Fruit fly (Drosophila melanogaster) whole organism, embryonic: ENCODE measurements around the gene CG42728.

Experiments used
- Aef1 ChIP-seq: fragments of 200-800 bp; sonication (Bioruptor generic); IDR thresholded peaks from 3 replicates; pipeline ENCODE4 v1.3.6; 2022; ENCODE audit warnings: missing biosample characterization, missing genetic modification characterization
- Atf-2 ChIP-seq: fragments of 200-800 bp; sonication (Bioruptor generic); optimal IDR thresholded peaks from 2 replicates; lab custom pipeline; 2016; ENCODE audit warnings: missing biosample characterization, missing genetic modification characterization
- B-H2 ChIP-seq: fragments of 200-800 bp; sonication (Bioruptor generic); optimal IDR thresholded peaks from 2 replicates; lab custom pipeline; 2018; ENCODE audit warnings: missing biosample characterization, mild to moderate bottlenecking, missing genetic modification characterization
- CG10543 ChIP-seq: fragments of 200-800 bp; sonication (Bioruptor generic); optimal IDR thresholded peaks from 3 replicates; lab custom pipeline; 2017; ENCODE audit warnings: missing biosample characterization, mild to moderate bottlenecking, missing genetic modification characterization, moderate library complexity
- CG10979 ChIP-seq: fragments of 200-800 bp; sonication (Bioruptor generic); optimal IDR thresholded peaks from 2 replicates; lab custom pipeline; 2018; ENCODE audit warnings: missing biosample characterization, mild to moderate bottlenecking, missing genetic modification characterization, moderate library complexity
- CG11085 ChIP-seq: fragments of 200-800 bp; sonication (Bioruptor generic); IDR thresholded peaks from 2 replicates; pipeline ENCODE4 v1.3.6; 2022; ENCODE audit warnings: missing biosample characterization, missing genetic modification characterization
- CG13894 ChIP-seq: fragments of 200-800 bp; sonication (Bioruptor generic); optimal IDR thresholded peaks from 3 replicates; lab custom pipeline; 2018; ENCODE audit warnings: missing biosample characterization, mild to moderate bottlenecking, missing genetic modification characterization, moderate library complexity
- CG15011 ChIP-seq: fragments of 200-800 bp; sonication (Bioruptor generic); optimal IDR thresholded peaks from 3 replicates; lab custom pipeline; 2018; ENCODE audit warnings: missing biosample characterization, mild to moderate bottlenecking, missing genetic modification characterization
- CG17359 ChIP-seq: fragments of 200-800 bp; sonication (Bioruptor generic); optimal IDR thresholded peaks from 3 replicates; lab custom pipeline; 2018; ENCODE audit warnings: missing biosample characterization, mild to moderate bottlenecking, missing genetic modification characterization, moderate library complexity
- CG1832 ChIP-seq: fragments of 200-800 bp; sonication (Bioruptor generic); optimal IDR thresholded peaks from 2 replicates; lab custom pipeline; 2017; ENCODE audit warnings: missing biosample characterization, mild to moderate bottlenecking, missing genetic modification characterization, inconsistent platforms
- CG2712 ChIP-seq: fragments of 200-800 bp; optimal IDR thresholded peaks from 3 replicates; lab custom pipeline; 2019; ENCODE audit warnings: missing biosample characterization, mild to moderate bottlenecking, missing genetic modification characterization, moderate library complexity
- CG31441 ChIP-seq: fragments of 200-800 bp; sonication (Bioruptor generic); IDR thresholded peaks from 2 replicates; pipeline ENCODE4 v1.3.6; 2022; ENCODE audit warnings: missing biosample characterization, missing genetic modification characterization
- CG34376 ChIP-seq: fragments of 200-800 bp; sonication (Bioruptor generic); optimal IDR thresholded peaks from 2 replicates; lab custom pipeline; 2018; ENCODE audit warnings: missing biosample characterization, mild to moderate bottlenecking, missing genetic modification characterization
- CG4328 ChIP-seq: fragments of 200-800 bp; sonication (Bioruptor generic); optimal IDR thresholded peaks from 3 replicates; lab custom pipeline; 2017; ENCODE audit warnings: missing biosample characterization, missing genetic modification reagents, missing genetic modification characterization
- CG4730 ChIP-seq: fragments of 200-800 bp; sonication (Bioruptor generic); IDR thresholded peaks from 2 replicates; pipeline ENCODE4 v1.3.6; 2022; ENCODE audit warnings: missing biosample characterization, missing genetic modification characterization
- CG5180 ChIP-seq: fragments of 200-800 bp; sonication (Bioruptor generic); optimal IDR thresholded peaks from 3 replicates; lab custom pipeline; 2017; ENCODE audit warnings: missing biosample characterization, missing genetic modification characterization, mild to moderate bottlenecking, moderate library complexity, missing genetic modification reagents
- CG7372 ChIP-seq: fragments of 200-800 bp; sonication (Bioruptor generic); IDR thresholded peaks from 2 replicates; pipeline ENCODE4 v1.3.6; 2022; ENCODE audit warnings: missing biosample characterization, missing genetic modification characterization
- CG7745 ChIP-seq: fragments of 200-800 bp; sonication (Bioruptor generic); optimal IDR thresholded peaks from 2 replicates; lab custom pipeline; 2018; ENCODE audit warnings: missing biosample characterization, mild to moderate bottlenecking, missing genetic modification characterization, moderate library complexity
- CG7987 ChIP-seq: fragments of 200-800 bp; sonication (Bioruptor generic); optimal IDR thresholded peaks from 2 replicates; lab custom pipeline; 2018; ENCODE audit warnings: missing biosample characterization, mild to moderate bottlenecking, missing genetic modification characterization, moderate library complexity
- CoRest ChIP-seq: fragments of 200-800 bp; sonication (Bioruptor generic); optimal IDR thresholded peaks from 3 replicates; lab custom pipeline; 2018; ENCODE audit warnings: missing biosample characterization, mild to moderate bottlenecking, missing genetic modification characterization, moderate library complexity
- CrebB ChIP-seq: fragments of 200-800 bp; sonication (Bioruptor generic); optimal IDR thresholded peaks from 3 replicates; lab custom pipeline; 2018; ENCODE audit warnings: missing biosample characterization, mild to moderate bottlenecking, missing genetic modification characterization
- Dbx ChIP-seq: fragments of 200-800 bp; sonication (Bioruptor generic); IDR thresholded peaks from 3 replicates; pipeline ENCODE4 v1.3.6; 2022; ENCODE audit warnings: missing biosample characterization, missing genetic modification characterization
- Deaf1 ChIP-seq: fragments of 200-800 bp; optimal IDR thresholded peaks from 3 replicates; lab custom pipeline; 2019; ENCODE audit warnings: missing biosample characterization, mild to moderate bottlenecking, missing genetic modification characterization, moderate library complexity
- HLH3B ChIP-seq: fragments of 200-800 bp; sonication (Bioruptor generic); IDR thresholded peaks from 2 replicates; pipeline ENCODE4 v1.3.6; 2022; ENCODE audit warnings: missing biosample characterization, missing genetic modification characterization
- HLHmδ ChIP-seq: fragments of 200-800 bp; sonication (Bioruptor generic); optimal IDR thresholded peaks from 2 replicates; lab custom pipeline; 2018; ENCODE audit warnings: missing biosample characterization, mild to moderate bottlenecking, missing genetic modification characterization, moderate library complexity
- Hr78 ChIP-seq, 2 experiments: fragments of 200-800 bp in 1 of 2; fragments of >200 bp in 1 of 2; sonication (Bioruptor generic) in 1 of 2; optimal IDR thresholded peaks; 2 replicates each; lab custom pipeline; 2017 to 2019; ENCODE audit warnings: missing biosample characterization in 2 of 2, missing genetic modification characterization in 2 of 2, mild to moderate bottlenecking in 1 of 2, moderate library complexity in 1 of 2
- MESR4 ChIP-seq: fragments of 200-800 bp; sonication (Bioruptor generic); optimal IDR thresholded peaks from 2 replicates; lab custom pipeline; 2018; ENCODE audit warnings: missing biosample characterization, mild to moderate bottlenecking, missing genetic modification characterization, moderate library complexity
- Myb ChIP-seq: fragments of 200-800 bp; sonication (Bioruptor generic); optimal IDR thresholded peaks from 2 replicates; lab custom pipeline; 2016; ENCODE audit warnings: missing biosample characterization, missing genetic modification characterization
- NFAT ChIP-seq: fragments of 200-800 bp; sonication (Bioruptor generic); IDR thresholded peaks from 2 replicates; pipeline ENCODE4 v1.3.6; 2022; ENCODE audit warnings: missing biosample characterization, missing genetic modification characterization
- Side ChIP-seq: fragments of 200-800 bp; sonication (Bioruptor generic); optimal IDR thresholded peaks from 2 replicates; lab custom pipeline; 2016; ENCODE audit warnings: missing biosample characterization, missing genetic modification characterization
- Xrp1 ChIP-seq: fragments of 200-800 bp; sonication (Bioruptor generic); IDR thresholded peaks from 2 replicates; pipeline ENCODE4 v1.3.6; 2022; ENCODE audit warnings: missing biosample characterization, missing genetic modification characterization
- aop ChIP-seq: fragments of 200-800 bp; sonication (Bioruptor generic); IDR thresholded peaks from 2 replicates; pipeline ENCODE4 v1.3.6; 2022; ENCODE audit warnings: missing biosample characterization, missing genetic modification characterization
- bigmax ChIP-seq: fragments of 200-800 bp; sonication (Bioruptor generic); optimal IDR thresholded peaks from 2 replicates; lab custom pipeline; 2018; ENCODE audit warnings: missing biosample characterization, mild to moderate bottlenecking, missing genetic modification characterization
- danr ChIP-seq: fragments of 200-800 bp; sonication (Bioruptor generic); IDR thresholded peaks from 2 replicates; pipeline ENCODE4 v1.3.6; 2022; ENCODE audit warnings: missing biosample characterization, missing genetic modification characterization
- fd64A ChIP-seq: fragments of 200-800 bp; sonication (Bioruptor generic); optimal IDR thresholded peaks from 3 replicates; lab custom pipeline; 2018; ENCODE audit warnings: missing biosample characterization, mild to moderate bottlenecking, missing genetic modification characterization
- fru ChIP-seq: fragments of >200 bp; optimal IDR thresholded peaks from 2 replicates; lab custom pipeline; 2017
- ham ChIP-seq: fragments of 200-800 bp; sonication (Bioruptor generic); IDR thresholded peaks from 2 replicates; pipeline ENCODE4 v1.3.6; 2022; ENCODE audit warnings: missing biosample characterization, missing genetic modification characterization
- hkb ChIP-seq, 2 experiments: fragments of 200-800 bp in 1 of 2; fragments of >200 bp in 1 of 2; sonication (Bioruptor generic) in 1 of 2; IDR thresholded peaks in 1 of 2; optimal IDR thresholded peaks in 1 of 2; 2 replicates each; pipeline versions ENCODE4 v1.3.6 to Lab custom; 2017 to 2022; ENCODE audit warnings: missing biosample characterization in 1 of 2, missing genetic modification characterization in 1 of 2
- kah ChIP-seq: fragments of 200-800 bp; sonication (Bioruptor generic); optimal IDR thresholded peaks from 2 replicates; lab custom pipeline; 2018; ENCODE audit warnings: missing biosample characterization, mild to moderate bottlenecking, missing genetic modification characterization
- lov ChIP-seq, 2 experiments: fragments of 200-800 bp in 1 of 2; fragments of >200 bp in 1 of 2; sonication (Bioruptor generic) in 1 of 2; IDR thresholded peaks in 1 of 2; optimal IDR thresholded peaks in 1 of 2; 2 replicates in 1 of 2; 3 replicates in 1 of 2; pipeline versions ENCODE4 v1.3.6 to Lab custom; 2017 to 2022; ENCODE audit warnings: missing biosample characterization in 1 of 2, missing genetic modification characterization in 1 of 2
- nau ChIP-seq: fragments of 200-800 bp; sonication (Bioruptor generic); optimal IDR thresholded peaks from 3 replicates; lab custom pipeline; 2017; ENCODE audit warnings: missing biosample characterization, mild to moderate bottlenecking, missing genetic modification characterization, missing genetic modification reagents
- onecut ChIP-seq: fragments of 200-800 bp; sonication (Bioruptor generic); IDR thresholded peaks from 2 replicates; pipeline ENCODE4 v1.3.6; 2022; ENCODE audit warnings: missing biosample characterization, missing genetic modification characterization
- pho ChIP-seq: fragments of 200-800 bp; sonication (Bioruptor generic); optimal IDR thresholded peaks from 2 replicates; lab custom pipeline; 2016; ENCODE audit warnings: missing biosample characterization, missing genetic modification characterization
- pita ChIP-seq: fragments of 200-800 bp; sonication (Bioruptor generic); optimal IDR thresholded peaks from 2 replicates; lab custom pipeline; 2017; ENCODE audit warnings: missing biosample characterization, mild to moderate bottlenecking, missing genetic modification characterization
- sd ChIP-seq: fragments of 200-800 bp; sonication (Bioruptor generic); optimal IDR thresholded peaks from 3 replicates; lab custom pipeline; 2018; ENCODE audit warnings: missing biosample characterization, mild to moderate bottlenecking, missing genetic modification characterization, moderate library complexity
- seq ChIP-seq: fragments of 200-800 bp; sonication (Bioruptor generic); IDR thresholded peaks from 2 replicates; pipeline ENCODE4 v1.3.6; 2022; ENCODE audit warnings: missing biosample characterization, missing genetic modification characterization
- tio ChIP-seq: fragments of 200-800 bp; sonication (Bioruptor generic); optimal IDR thresholded peaks from 2 replicates; lab custom pipeline; 2017; ENCODE audit warnings: missing biosample characterization, missing genetic modification characterization, inconsistent platforms
- tna ChIP-seq: fragments of 200-800 bp; sonication (Bioruptor generic); IDR thresholded peaks from 2 replicates; pipeline ENCODE4 v1.3.6; 2022; ENCODE audit warnings: missing biosample characterization, missing genetic modification characterization; ENCODE audit not compliant: partially characterized antibody
- trh ChIP-seq: fragments of 200-800 bp; sonication (Bioruptor generic); optimal IDR thresholded peaks from 2 replicates; lab custom pipeline; 2016; ENCODE audit warnings: missing biosample characterization, missing genetic modification characterization

The CG42728 gene

dm6 chr3L:15514814-15515495, 13.0 kb downstream of the CG42728 start (continued):
- TF ChIP-seq CG7745 (tag; lab: Kevin White, UChicago) (no peak), ham (GFP tag; lab: Robert Waterston, UW) (no peak), CrebB (tag; lab: Kevin White, UChicago) (no peak), kah (GFP tag; lab: Kevin White, UChicago) (no peak), B-H2 (GFP tag; lab: Kevin White, UChicago) (peak; percentile 0), Xrp1 (GFP tag; lab: Robert Waterston, UW) (no peak), nau (GFP tag; lab: Kevin White, UChicago) (no peak), onecut (GFP tag; lab: Robert Waterston, UW) (no peak), CG10543 (GFP tag; lab: Kevin White, UChicago) (peak; percentile 73), NFAT (GFP tag; lab: Robert Waterston, UW) (no peak), CG4730 (GFP tag; lab: Robert Waterston, UW) (no peak), CG2712 (tag; lab: Kevin White, UChicago) (no peak), seq (GFP tag; lab: Robert Waterston, UW) (no peak), CG13894 (no peak), Side (GFP tag; lab: Kevin White, UChicago) (no peak), danr (GFP tag; lab: Robert Waterston, UW) (no peak), Aef1 (GFP tag; lab: Robert Waterston, UW) (no peak), sd (peak; percentile 17), Dbx (GFP tag; lab: Robert Waterston, UW) (no peak), CG1832 (GFP tag; lab: Kevin White, UChicago) (no peak), tio (GFP tag; lab: Kevin White, UChicago) (no peak), bigmax (GFP tag; lab: Kevin White, UChicago) (no peak), pho (GFP tag; lab: Kevin White, UChicago) (no peak), CG7372 (GFP tag; lab: Robert Waterston, UW) (no peak), Deaf1 (tag; lab: Kevin White, UChicago) (no peak), tna (GFP tag; lab: Robert Waterston, UW) (no peak), pita (no peak), CG4328 (GFP tag; lab: Kevin White, UChicago) (no peak), CG17359 (no peak), hkb (optimal IDR thresholded peaks at IDR 0.05; lab: Kevin White, UChicago) (no peak), hkb (GFP tag; IDR thresholded peaks at IDR 0.05; lab: Robert Waterston, UW) (peak; percentile 10; the same call in 1 of the 2 replicates), Atf-2 (GFP tag; lab: Kevin White, UChicago) (no peak), MESR4 (no peak), CG11085 (GFP tag; lab: Robert Waterston, UW) (no peak), CG34376 (GFP tag; lab: Kevin White, UChicago) (peak; percentile 19), CG7987 (GFP tag; lab: Kevin White, UChicago) (no peak), aop (GFP tag; lab: Robert Waterston, UW) (no peak), HLHmδ (GFP tag; lab: Kevin White, UChicago) (no peak), CoRest (no peak), Myb (GFP tag; lab: Kevin White, UChicago) (no peak), fru (lab: Kevin White, UChicago) (no peak), CG31441 (GFP tag; lab: Robert Waterston, UW) (no peak), Hr78 (GFP tag; optimal IDR thresholded peaks at IDR 0.05; lab: Kevin White, UChicago) (peak in 1 of 2 experiments; percentile 67), CG10979 (tag; lab: Kevin White, UChicago) (no peak), CG15011 (GFP tag; lab: Kevin White, UChicago) (no peak), trh (no peak), lov (optimal IDR thresholded peaks at IDR 0.05; lab: Kevin White, UChicago) (no peak), lov (GFP tag; IDR thresholded peaks at IDR 0.05; lab: Robert Waterston, UW) (no peak), HLH3B (GFP tag; lab: Robert Waterston, UW) (no peak), fd64A (no peak), CG5180 (GFP tag; lab: Kevin White, UChicago) (no peak)
